Fruit fly (Drosophila melanogaster) whole organism, prepupa: ENCODE results near the gene ras.

Source experiments
- CG3919 ChIP-seq: fragments of 200-800 bp; sonication (Bioruptor generic); optimal IDR thresholded peaks from 3 replicates; lab custom pipeline; 2016; ENCODE audit warnings: missing biosample characterization, missing genetic modification characterization
- Ets96B ChIP-seq: fragments of 200-800 bp; optimal IDR thresholded peaks from 2 replicates; lab custom pipeline; 2019; ENCODE audit warnings: missing biosample characterization, mild to moderate bottlenecking, missing genetic modification characterization, moderate library complexity
- Hr39 ChIP-seq: fragments of 200-800 bp; sonication (Bioruptor generic); optimal IDR thresholded peaks from 2 replicates; lab custom pipeline; 2016; ENCODE audit warnings: missing biosample characterization, missing genetic modification characterization
- Lpt ChIP-seq: fragments of 200-800 bp; sonication (Bioruptor generic); optimal IDR thresholded peaks from 3 replicates; lab custom pipeline; 2016; ENCODE audit warnings: missing biosample characterization, missing genetic modification characterization
- OdsH ChIP-seq: fragments of 200-800 bp; sonication (Bioruptor generic); optimal IDR thresholded peaks from 3 replicates; lab custom pipeline; 2016; ENCODE audit warnings: missing biosample characterization, missing genetic modification characterization
- Smox ChIP-seq: fragments of 200-800 bp; sonication (Bioruptor generic); optimal IDR thresholded peaks from 3 replicates; lab custom pipeline; 2016; ENCODE audit warnings: missing biosample characterization, missing genetic modification characterization

DNA sequence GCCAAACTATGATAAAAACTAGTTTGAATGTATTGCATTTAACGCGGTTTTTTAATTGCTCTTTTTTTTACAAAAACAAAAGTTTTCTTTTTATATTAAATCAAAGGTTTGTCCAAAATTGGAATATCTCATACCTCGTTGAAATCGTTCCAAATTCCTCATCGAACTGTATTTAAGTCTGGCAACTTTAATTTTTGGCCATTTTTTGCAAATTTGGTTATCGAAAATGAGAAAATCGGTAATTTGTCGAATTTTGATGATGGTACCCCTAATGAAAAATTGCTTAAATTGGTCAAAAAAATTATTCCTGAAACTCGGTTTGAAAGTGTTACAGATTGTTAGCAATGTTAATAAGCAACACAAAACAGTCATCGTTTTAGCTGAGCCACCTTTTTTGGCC, 43.0 kb downstream of the ras start:
- TF ChIP-seq CG3919 (GFP tag; lab: Kevin White, UChicago) (no peak), Ets96B (tag; lab: Kevin White, UChicago) (no peak), Lpt (GFP tag; lab: Kevin White, UChicago) (no peak), Smox (no peak), Hr39 (no peak), OdsH (GFP tag; lab: Kevin White, UChicago) (no peak)
